Worm (Caenorhabditis elegans) whole organism, early embryonic: ENCODE results near the gene C49C3.10.

ENCODE experiments used
- F13C5.2 ChIP-seq: sonication (generic microtip); optimal IDR thresholded peaks from 2 replicates; lab custom pipeline; 2017; ENCODE audit warnings: mild to moderate bottlenecking, missing genetic modification characterization, inconsistent platforms, missing compliant biosample characterization
- aly-1 ChIP-seq: sonication (generic microtip); optimal IDR thresholded peaks from 2 replicates; lab custom pipeline; 2016; ENCODE audit warnings: missing genetic modification characterization, missing compliant biosample characterization
- ama-1 ChIP-seq: fragments of 150-350 bp; optimal IDR thresholded peaks from 2 replicates; lab custom pipeline; 2014
- ets-7 ChIP-seq: sonication (generic microtip); optimal IDR thresholded peaks from 2 replicates; lab custom pipeline; 2016; ENCODE audit warnings: missing genotype, missing genetic modification characterization, missing compliant biosample characterization
- flt-1 ChIP-seq: fragments of 200-800 bp; sonication (Bioruptor generic); IDR thresholded peaks from 2 replicates; pipeline ENCODE4 v1.3.6; 2022; ENCODE audit warnings: missing genetic modification characterization, missing compliant biosample characterization
- hmg-4 ChIP-seq: fragments of 200-800 bp; sonication (Bioruptor generic); optimal IDR thresholded peaks from 2 replicates; lab custom pipeline; 2018; ENCODE audit warnings: mild to moderate bottlenecking, missing genetic modification characterization, missing compliant biosample characterization
- hnd-1 ChIP-seq: sonication (generic microtip); optimal IDR thresholded peaks from 2 replicates; lab custom pipeline; 2016; ENCODE audit warnings: missing genetic modification characterization, missing compliant biosample characterization
- pes-1 ChIP-seq: fragments of 200-800 bp; sonication (Bioruptor generic); IDR thresholded peaks from 2 replicates; pipeline ENCODE4 v1.3.6; 2022; ENCODE audit warnings: missing genetic modification reagents, missing genetic modification characterization, missing compliant biosample characterization
- scrt-1 ChIP-seq: fragments of 200-800 bp; sonication (Bioruptor generic); IDR thresholded peaks from 2 replicates; pipeline ENCODE4 v1.3.6; 2022; ENCODE audit warnings: missing genetic modification characterization, missing compliant biosample characterization
- tra-4 ChIP-seq: sonication (generic microtip); optimal IDR thresholded peaks from 2 replicates; lab custom pipeline; 2017; ENCODE audit warnings: missing genetic modification characterization, missing compliant biosample characterization

DNA sequence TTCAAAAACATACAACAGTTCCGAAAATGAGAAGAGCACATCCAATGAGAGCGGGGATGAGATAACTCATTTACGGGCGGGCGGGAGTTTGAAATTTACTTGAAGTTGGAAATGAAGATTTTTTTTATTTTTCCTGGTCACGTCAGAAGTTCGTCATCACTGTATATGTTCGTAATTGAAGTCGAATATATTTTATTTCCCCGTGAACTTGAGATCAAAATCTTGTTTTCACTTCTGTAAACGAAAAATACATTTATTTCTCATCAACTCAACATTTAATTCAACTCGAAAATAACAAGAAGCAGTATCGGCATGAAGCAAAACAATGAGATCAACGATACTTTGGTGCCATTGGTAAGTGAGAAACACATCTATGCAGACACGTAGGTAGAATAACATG lies 22.4 kb downstream of the C49C3.10 start, which contains the start of gene C49C3.20:
- TF ChIP-seq scrt-1 (GFP tag; lab: Robert Waterston, UW): no peak
- no peak for TF ChIP-seq ets-7 (tag; lab: Kevin White, UChicago)
- TF ChIP-seq ama-1: no peak
- no peak for TF ChIP-seq pes-1
- no peak for TF ChIP-seq hmg-4
- TF ChIP-seq aly-1 (tag; lab: Kevin White, UChicago): no peak
- no peak for TF ChIP-seq tra-4
- no peak for TF ChIP-seq flt-1
- no peak for TF ChIP-seq hnd-1 (tag; lab: Kevin White, UChicago)
- no peak for TF ChIP-seq F13C5.2 (tag; lab: Kevin White, UChicago)
